Worm (Caenorhabditis elegans) whole organism, L1 larva: ENCODE data around the gene bicd-1.
A peak's percentile ranks its signal among the peaks of the same experiment; 100 is the strongest.

Experiments used
- C04F5.9 ChIP-seq: sonication (generic microtip); optimal IDR thresholded peaks from 2 replicates; lab custom pipeline; 2016; ENCODE audit warnings: missing genetic modification characterization, missing compliant biosample characterization
- C34B4.2 ChIP-seq: sonication (generic microtip); optimal IDR thresholded peaks from 2 replicates; lab custom pipeline; 2017; ENCODE audit warnings: mild to moderate bottlenecking, missing genetic modification characterization, missing compliant biosample characterization
- F16B12.6 ChIP-seq: fragments of 150-350 bp; optimal IDR thresholded peaks from 2 replicates; lab custom pipeline; 2014; ENCODE audit warnings: missing biosample characterization, missing genetic modification characterization
- Y116A8C.19 ChIP-seq: sonication (generic microtip); optimal IDR thresholded peaks from 2 replicates; lab custom pipeline; 2016; ENCODE audit warnings: missing compliant biosample characterization, missing genetic modification characterization, borderline replicate concordance
- alr-1 ChIP-seq: fragments of 200-800 bp; sonication (Bioruptor generic); optimal IDR thresholded peaks from 2 replicates; lab custom pipeline; 2018; ENCODE audit warnings: borderline replicate concordance, mild to moderate bottlenecking, missing genetic modification characterization, missing compliant biosample characterization
- aly-2 ChIP-seq: fragments of 150-350 bp; optimal IDR thresholded peaks from 2 replicates; lab custom pipeline; 2014; ENCODE audit warnings: missing biosample characterization, missing genetic modification characterization
- blmp-1 ChIP-seq: fragments of 150-350 bp; optimal IDR thresholded peaks from 2 replicates; lab custom pipeline; 2014; ENCODE audit warnings: missing biosample characterization, missing genetic modification characterization
- ceh-82 ChIP-seq, 3 experiments: fragments of 150-350 bp in 1 of 3; sonication (generic microtip) in 2 of 3; optimal IDR thresholded peaks; 2 replicates each; lab custom pipeline; 2014 to 2017; ENCODE audit warnings: missing biosample characterization in 3 of 3, missing genetic modification characterization in 3 of 3
- dpl-1 ChIP-seq, 3 experiments: fragments of 150-350 bp in 2 of 3; sonication (generic microtip) in 1 of 3; optimal IDR thresholded peaks; 2 replicates each; lab custom pipeline; 2014 to 2017; ENCODE audit warnings: missing biosample characterization in 3 of 3, missing genetic modification characterization in 3 of 3, missing genetic modification reagents in 3 of 3
- dsc-1 ChIP-seq: sonication (generic microtip); optimal IDR thresholded peaks from 2 replicates; lab custom pipeline; 2016; ENCODE audit warnings: mild to moderate bottlenecking, missing genetic modification characterization, missing compliant biosample characterization
- efl-1 ChIP-seq, 4 experiments: fragments of 150-350 bp; optimal IDR thresholded peaks in 3 of 4; peaks in 1 of 4; 1 replicate in 1 of 4; 2 replicates in 3 of 4; lab custom pipeline; 2014; ENCODE audit warnings: missing biosample characterization in 2 of 4, missing genetic modification characterization in 2 of 4, missing genetic modification reagents in 2 of 4
- efl-3 ChIP-seq: fragments of 200-800 bp; sonication (Bioruptor generic); optimal IDR thresholded peaks from 2 replicates; lab custom pipeline; 2018; ENCODE audit warnings: mild to moderate bottlenecking, missing genetic modification characterization, missing compliant biosample characterization
- egl-13 ChIP-seq: sonication (generic microtip); optimal IDR thresholded peaks from 2 replicates; lab custom pipeline; 2016; ENCODE audit warnings: missing genotype, missing genetic modification reagents, missing genetic modification characterization, missing compliant biosample characterization
- egl-27 ChIP-seq, 2 experiments: fragments of 150-350 bp in 1 of 2; sonication (generic microtip); optimal IDR thresholded peaks; 3 replicates each; lab custom pipeline; 2017 to 2018; ENCODE audit warnings: missing biosample characterization in 2 of 2, missing genetic modification characterization in 2 of 2, missing genetic modification reagents in 2 of 2
- elt-2 ChIP-seq: sonication (generic microtip); optimal IDR thresholded peaks from 2 replicates; lab custom pipeline; 2016; ENCODE audit warnings: missing genetic modification characterization, mild to moderate bottlenecking, inconsistent platforms, missing compliant biosample characterization, missing genetic modification reagents
- elt-3 ChIP-seq, 6 experiments: fragments of 150-350 bp in 1 of 6; sonication (generic microtip); optimal IDR thresholded peaks; 2 replicates each; lab custom pipeline; 2017 to 2018; ENCODE audit warnings: missing biosample characterization in 6 of 6, missing genetic modification characterization in 6 of 6, inconsistent platforms in 1 of 6
- fkh-8 ChIP-seq: sonication (generic microtip); optimal IDR thresholded peaks from 2 replicates; lab custom pipeline; 2016; ENCODE audit warnings: mild to moderate bottlenecking, missing genetic modification characterization, missing compliant biosample characterization
- irx-1 ChIP-seq: sonication (generic microtip); optimal IDR thresholded peaks from 2 replicates; lab custom pipeline; 2016; ENCODE audit warnings: missing genetic modification characterization, missing compliant biosample characterization
- isw-1 ChIP-seq: fragments of 200-800 bp; sonication (Bioruptor generic); IDR thresholded peaks from 2 replicates; pipeline ENCODE4 v1.3.6; 2022; ENCODE audit warnings: missing genetic modification characterization, missing compliant biosample characterization
- lin-13 ChIP-seq: fragments of 150-350 bp; optimal IDR thresholded peaks from 2 replicates; lab custom pipeline; 2014; ENCODE audit warnings: missing biosample characterization, missing genetic modification reagents, missing genetic modification characterization
- lin-14 ChIP-seq: fragments of 200-800 bp; sonication (Bioruptor generic); optimal IDR thresholded peaks from 2 replicates; lab custom pipeline; 2018; ENCODE audit warnings: mild to moderate bottlenecking, missing genetic modification characterization, moderate library complexity, missing compliant biosample characterization
- lin-15B ChIP-seq: fragments of 150-350 bp; sonication (generic microtip); optimal IDR thresholded peaks from 3 replicates; lab custom pipeline; 2014; ENCODE audit warnings: missing biosample characterization, missing genetic modification characterization
- lin-35 ChIP-seq, 2 experiments: fragments of 150-350 bp; optimal IDR thresholded peaks; 2 replicates each; lab custom pipeline; 2014; ENCODE audit warnings: missing biosample characterization in 2 of 2, missing genetic modification characterization in 2 of 2, missing genetic modification reagents in 2 of 2
- nhr-11 ChIP-seq: fragments of 150-350 bp; optimal IDR thresholded peaks from 2 replicates; lab custom pipeline; 2014; ENCODE audit warnings: missing biosample characterization, missing genetic modification characterization
- nhr-12 ChIP-seq: sonication (generic microtip); optimal IDR thresholded peaks from 2 replicates; lab custom pipeline; 2017; ENCODE audit warnings: missing biosample characterization, missing genetic modification characterization
- nhr-20 ChIP-seq: sonication (generic microtip); optimal IDR thresholded peaks from 2 replicates; lab custom pipeline; 2016; ENCODE audit warnings: mild to moderate bottlenecking, missing genetic modification characterization, missing compliant biosample characterization
- nhr-77 ChIP-seq: fragments of 150-350 bp; optimal IDR thresholded peaks from 2 replicates; lab custom pipeline; 2014; ENCODE audit warnings: missing biosample characterization, missing genetic modification characterization
- nhr-84 ChIP-seq: sonication (generic microtip); optimal IDR thresholded peaks from 2 replicates; lab custom pipeline; 2017; ENCODE audit warnings: missing biosample characterization, missing genetic modification characterization
- nhr-85 ChIP-seq: sonication (generic microtip); peaks from one replicate; lab custom pipeline; 2016; ENCODE audit warnings: missing genetic modification characterization, inconsistent platforms, missing compliant biosample characterization
- pax-3 ChIP-seq: fragments of 200-800 bp; sonication (Bioruptor generic); optimal IDR thresholded peaks from 2 replicates; lab custom pipeline; 2018; ENCODE audit warnings: mild to moderate bottlenecking, missing genetic modification characterization, moderate library complexity, missing compliant biosample characterization
- rnt-1 ChIP-seq: sonication (generic microtip); optimal IDR thresholded peaks from 2 replicates; lab custom pipeline; 2016; ENCODE audit warnings: mild to moderate bottlenecking, missing genetic modification characterization, moderate library complexity, missing compliant biosample characterization
- snu-23 ChIP-seq: sonication (generic microtip); optimal IDR thresholded peaks from 2 replicates; lab custom pipeline; 2016; ENCODE audit warnings: missing genetic modification characterization, missing compliant biosample characterization
- sox-4 ChIP-seq: sonication (generic microtip); optimal IDR thresholded peaks from 2 replicates; lab custom pipeline; 2016; ENCODE audit warnings: missing genetic modification characterization, missing compliant biosample characterization
- sptf-1 ChIP-seq: fragments of 150-350 bp; optimal IDR thresholded peaks from 2 replicates; lab custom pipeline; 2014; ENCODE audit warnings: missing biosample characterization, missing genetic modification characterization
- sup-37 ChIP-seq: fragments of 200-800 bp; sonication (Bioruptor generic); optimal IDR thresholded peaks from 2 replicates; lab custom pipeline; 2018; ENCODE audit warnings: mild to moderate bottlenecking, missing genetic modification characterization, missing compliant biosample characterization
- swsn-7 ChIP-seq: sonication (generic microtip); optimal IDR thresholded peaks from 2 replicates; lab custom pipeline; 2016; ENCODE audit warnings: missing genetic modification characterization, missing compliant biosample characterization
- tbx-2 ChIP-seq: sonication (generic microtip); optimal IDR thresholded peaks from 2 replicates; lab custom pipeline; 2016; ENCODE audit warnings: missing genetic modification characterization, missing compliant biosample characterization
- tlp-1 ChIP-seq: fragments of 150-350 bp; optimal IDR thresholded peaks from 2 replicates; lab custom pipeline; 2014; ENCODE audit warnings: missing biosample characterization, missing genetic modification characterization
- unc-130 ChIP-seq: fragments of 150-350 bp; optimal IDR thresholded peaks from 2 replicates; lab custom pipeline; 2017; ENCODE audit warnings: missing biosample characterization, missing genetic modification characterization, inconsistent platforms
- unc-30 ChIP-seq: sonication (generic microtip); optimal IDR thresholded peaks from 2 replicates; lab custom pipeline; 2017; ENCODE audit warnings: missing biosample characterization, missing genetic modification characterization
- zag-1 ChIP-seq: fragments of 150-350 bp; optimal IDR thresholded peaks from 2 replicates; lab custom pipeline; 2014; ENCODE audit warnings: missing biosample characterization, missing genetic modification characterization
- ztf-11 ChIP-seq, 2 experiments: sonication (generic microtip); optimal IDR thresholded peaks; 2 replicates each; lab custom pipeline; 2016 to 2017; ENCODE audit warnings: missing genetic modification characterization in 2 of 2, missing biosample characterization in 1 of 2, missing compliant biosample characterization in 1 of 2
- ztf-4 ChIP-seq: fragments of 150-350 bp; optimal IDR thresholded peaks from 2 replicates; lab custom pipeline; 2014; ENCODE audit warnings: missing biosample characterization, missing genetic modification characterization

Gene bicd-1

DNA sequence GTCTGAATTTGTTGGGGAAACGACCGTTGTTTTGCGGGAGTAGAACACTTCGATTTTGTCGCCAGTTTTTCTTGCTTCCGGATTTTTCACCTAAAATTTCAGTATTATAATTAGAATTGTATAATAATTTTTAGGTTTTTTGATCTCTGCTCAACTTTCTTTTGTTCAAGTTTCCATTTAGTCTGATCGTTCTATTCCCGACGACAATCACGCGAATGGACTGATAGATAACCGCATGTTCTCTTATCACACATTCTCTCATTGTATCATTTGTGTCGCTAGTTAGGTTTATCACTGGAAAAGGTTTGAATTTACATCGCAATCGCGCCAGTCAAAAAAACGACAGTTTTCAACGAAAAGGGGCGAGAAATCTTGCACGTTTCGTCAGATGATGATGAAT lies 17.3 kb downstream of the bicd-1 start (continued):
- TF ChIP-seq snu-23, result peak; percentile 19
- no peak for TF ChIP-seq C34B4.2
- TF ChIP-seq ztf-4 (tag; lab: Kevin White, UChicago), result no peak
- no peak for TF ChIP-seq efl-3 (GFP tag; lab: Kevin White, UChicago)
- TF ChIP-seq dpl-1 (GFP tag; optimal IDR thresholded peaks at IDR 0.05; lab: Kevin White, UChicago), result peak in 1 of 3 experiments; percentile 6
- TF ChIP-seq sup-37, result no peak
- no peak for TF ChIP-seq alr-1
- TF ChIP-seq dsc-1, result no peak
- TF ChIP-seq C04F5.9, result no peak
- TF ChIP-seq aly-2 (tag; lab: Kevin White, UChicago), result no peak
- no peak for TF ChIP-seq ztf-11 (tag; optimal IDR thresholded peaks at IDR 0.05; lab: Kevin White, UChicago)
- no peak for TF ChIP-seq unc-30 (tag; lab: Kevin White, UChicago)
- TF ChIP-seq swsn-7 (tag; lab: Kevin White, UChicago), result no peak
- no peak for TF ChIP-seq zag-1 (tag; lab: Kevin White, UChicago)
- TF ChIP-seq nhr-84 (tag; lab: Kevin White, UChicago), result no peak
- no peak for TF ChIP-seq irx-1 (tag; lab: Kevin White, UChicago)
- no peak for TF ChIP-seq nhr-20 (tag; lab: Kevin White, UChicago)
- TF ChIP-seq elt-2 (tag; lab: Kevin White, UChicago), result peak; percentile 70
- no peak for TF ChIP-seq sptf-1 (tag; lab: Kevin White, UChicago)
- TF ChIP-seq lin-13, result no peak
- TF ChIP-seq nhr-11 (tag; lab: Kevin White, UChicago), result no peak
- TF ChIP-seq rnt-1, result no peak
- TF ChIP-seq tbx-2 (tag; lab: Kevin White, UChicago), result no peak
- TF ChIP-seq blmp-1 (tag; lab: Kevin White, UChicago), result peak; percentile 87
- TF ChIP-seq sox-4 (tag; lab: Kevin White, UChicago), result no peak
- no peak for TF ChIP-seq tlp-1 (tag; lab: Kevin White, UChicago)
- no peak for TF ChIP-seq isw-1
- TF ChIP-seq egl-27 (tag; optimal IDR thresholded peaks at IDR 0.05; lab: Kevin White, UChicago), result no peak
- TF ChIP-seq nhr-12 (tag; lab: Kevin White, UChicago), result no peak
- TF ChIP-seq nhr-77 (tag; lab: Kevin White, UChicago), result no peak
- TF ChIP-seq fkh-8 (tag; lab: Kevin White, UChicago), result no peak
- TF ChIP-seq F16B12.6 (tag; lab: Kevin White, UChicago), result no peak
- no peak for TF ChIP-seq ceh-82 (tag; optimal IDR thresholded peaks at IDR 0.05; lab: Kevin White, UChicago)
- peak in 1 of 2 experiments; percentile 67 for TF ChIP-seq lin-35 (GFP tag; optimal IDR thresholded peaks at IDR 0.05; lab: Kevin White, UChicago)
- no peak for TF ChIP-seq egl-13
- TF ChIP-seq unc-130, result peak; percentile 28
- no peak for TF ChIP-seq nhr-85 (tag; lab: Kevin White, UChicago)
- no peak for TF ChIP-seq pax-3 (tag; lab: Kevin White, UChicago)
- TF ChIP-seq elt-3 (tag; optimal IDR thresholded peaks at IDR 0.05; lab: Kevin White, UChicago), result peak in 5 of 6 experiments; percentile 54 to 94 (median 92)
- no peak for TF ChIP-seq lin-15B
- peak; percentile 30 for TF ChIP-seq lin-14 (GFP tag; lab: Kevin White, UChicago)
- no peak for TF ChIP-seq Y116A8C.19 (tag; lab: Kevin White, UChicago)
- TF ChIP-seq, all 84 proteins: peak for 13

DNA sequence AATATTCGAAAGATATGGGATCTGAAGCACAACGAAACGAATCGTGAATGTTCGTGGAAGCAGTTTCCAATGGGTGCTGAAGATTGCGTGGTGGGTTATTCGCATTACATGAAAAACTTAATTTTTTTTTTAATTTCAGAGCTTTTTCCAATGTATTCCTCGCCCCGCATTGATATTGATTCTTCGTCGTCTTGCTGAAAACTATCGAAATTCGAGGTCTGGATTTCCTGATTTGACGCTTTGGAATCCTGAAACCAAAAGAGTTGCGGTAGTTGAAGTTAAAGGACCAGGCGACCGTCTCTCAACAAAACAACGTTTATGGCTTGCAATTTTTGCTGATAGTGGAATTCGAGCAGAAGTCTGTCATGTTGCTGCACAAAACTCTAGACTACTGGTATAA lies 20.1 kb downstream of the bicd-1 start:
- TF ChIP-seq elt-2 (tag; lab: Kevin White, UChicago) (peak; percentile 24), efl-1 (optimal IDR thresholded peaks at IDR 0.05; lab: Kevin White, UChicago) (no peak), efl-1 (GFP tag; optimal IDR thresholded peaks at IDR 0.05 in 1 of 2; lab: Kevin White, UChicago) (peak in 1 of 2 experiments; percentile 90), nhr-77 (tag; lab: Kevin White, UChicago) (no peak), lin-35 (GFP tag; optimal IDR thresholded peaks at IDR 0.05; lab: Kevin White, UChicago) (no peak)
